Fruit fly (Drosophila melanogaster): ENCODE data around the gene Mettl2.

- TF ChIP-seq ttk (optimal IDR thresholded peaks at IDR 0.05) = no peak
- no peak for TF ChIP-seq psq (optimal IDR thresholded peaks at IDR 0.05)
- TF ChIP-seq insv (optimal IDR thresholded peaks at IDR 0.05) = no peak
- TF ChIP-seq Sin3A (optimal IDR thresholded peaks at IDR 0.05) = no peak
- no peak for TF ChIP-seq Myc (optimal IDR thresholded peaks at IDR 0.05)
- TF ChIP-seq h (optimal IDR thresholded peaks at IDR 0.05) = no peak
Measured at dm6 chr3L:1661738-1662370, 22.8 kb upstream of the Mettl2 start.
